Worm (Caenorhabditis elegans) whole organism, L3 larva: ENCODE results near the gene Y50D4B.1.

Experiments used
- ceh-28 ChIP-seq: fragments of 150-350 bp; optimal IDR thresholded peaks from 2 replicates; lab custom pipeline; 2014; ENCODE audit warnings: missing biosample characterization, missing genetic modification reagents, missing genetic modification characterization
- elt-3 ChIP-seq, 3 experiments: fragments of 150-350 bp in 1 of 3; sonication (generic microtip) in 2 of 3; optimal IDR thresholded peaks; 2 replicates in 2 of 3; 4 replicates in 1 of 3; lab custom pipeline; 2014 to 2017; ENCODE audit warnings: missing biosample characterization in 3 of 3, missing genetic modification characterization in 3 of 3
- lin-39 ChIP-seq: fragments of 150-350 bp; optimal IDR thresholded peaks from 2 replicates; lab custom pipeline; 2018; ENCODE audit warnings: missing biosample characterization, missing genetic modification reagents, missing genetic modification characterization
- mdl-1 ChIP-seq: fragments of 150-350 bp; optimal IDR thresholded peaks from 2 replicates; lab custom pipeline; 2014; ENCODE audit warnings: missing biosample characterization, missing genetic modification characterization
- nhr-11 ChIP-seq: fragments of 150-350 bp; optimal IDR thresholded peaks from 2 replicates; lab custom pipeline; 2014; ENCODE audit warnings: missing biosample characterization, missing genetic modification characterization
- nhr-76 ChIP-seq: fragments of 150-350 bp; sonication (generic microtip); optimal IDR thresholded peaks from 5 replicates; lab custom pipeline; 2014; ENCODE audit warnings: missing biosample characterization, missing genetic modification characterization
- pha-4 ChIP-seq: fragments of 150-350 bp; optimal IDR thresholded peaks from 2 replicates; lab custom pipeline; 2014; ENCODE audit warnings: missing biosample characterization, missing genetic modification reagents, missing genetic modification characterization
- skn-1 ChIP-seq: fragments of 150-350 bp; optimal IDR thresholded peaks from 2 replicates; lab custom pipeline; 2014; ENCODE audit warnings: missing biosample characterization, missing genetic modification characterization
- unc-39 ChIP-seq: sonication (generic microtip); optimal IDR thresholded peaks from 4 replicates; lab custom pipeline; 2017; ENCODE audit warnings: missing biosample characterization, missing genetic modification characterization
- unc-62 ChIP-seq: fragments of 150-350 bp; sonication (generic microtip); optimal IDR thresholded peaks from 4 replicates; lab custom pipeline; 2014; ENCODE audit warnings: missing biosample characterization, missing genetic modification reagents, missing genetic modification characterization
- zag-1 ChIP-seq: fragments of 150-350 bp; optimal IDR thresholded peaks from 2 replicates; lab custom pipeline; 2014; ENCODE audit warnings: missing biosample characterization, missing genetic modification characterization

ce11 chrV:1165090-1165761 is 52.5 kb downstream of the Y50D4B.1 start, which contains the start of gene ptr-16:
- TF ChIP-seq nhr-76 (tag; lab: Kevin White, UChicago) (no peak), skn-1 (no peak), unc-39 (no peak), elt-3 (tag; optimal IDR thresholded peaks at IDR 0.05; lab: Kevin White, UChicago) (no peak), ceh-28 (tag; lab: Kevin White, UChicago) (no peak), unc-62 (GFP tag; lab: Kevin White, UChicago) (no peak), zag-1 (no peak), nhr-11 (tag; lab: Kevin White, UChicago) (no peak), mdl-1 (no peak), pha-4 (no peak), lin-39 (tag; lab: Kevin White, UChicago) (no peak)
